Fruit fly (Drosophila melanogaster) whole organism, embryonic: Measurements from ENCODE around the gene CG3040.

Source experiments
- B-H2 ChIP-seq: fragments of 200-800 bp; sonication (Bioruptor generic); optimal IDR thresholded peaks from 2 replicates; lab custom pipeline; 2018; ENCODE audit warnings: missing biosample characterization, mild to moderate bottlenecking, missing genetic modification characterization
- CG10147 ChIP-seq: fragments of 200-800 bp; sonication (Bioruptor generic); optimal IDR thresholded peaks from 2 replicates; lab custom pipeline; 2019; ENCODE audit warnings: missing biosample characterization, mild to moderate bottlenecking, missing genetic modification characterization, moderate library complexity
- CG10209 ChIP-seq: fragments of 200-800 bp; sonication (Bioruptor generic); optimal IDR thresholded peaks from 3 replicates; lab custom pipeline; 2017; ENCODE audit warnings: missing biosample characterization, mild to moderate bottlenecking, missing genetic modification characterization, missing genetic modification reagents
- CG11696 ChIP-seq: fragments of 200-800 bp; sonication (Bioruptor generic); IDR thresholded peaks from 2 replicates; pipeline ENCODE4 v1.3.6; 2022; ENCODE audit warnings: missing biosample characterization, missing genetic modification characterization
- CG12104 ChIP-seq: fragments of 200-800 bp; sonication (Bioruptor generic); optimal IDR thresholded peaks from 3 replicates; lab custom pipeline; 2016; ENCODE audit warnings: missing biosample characterization, missing genetic modification characterization
- CG15479 ChIP-seq: fragments of 200-800 bp; sonication (Bioruptor generic); optimal IDR thresholded peaks from 3 replicates; lab custom pipeline; 2019; ENCODE audit warnings: missing biosample characterization, mild to moderate bottlenecking, missing genetic modification characterization, moderate library complexity
- CG1603 ChIP-seq: fragments of 200-800 bp; sonication (Bioruptor generic); optimal IDR thresholded peaks from 2 replicates; lab custom pipeline; 2019; ENCODE audit warnings: missing biosample characterization, mild to moderate bottlenecking, missing genetic modification characterization, moderate library complexity
- CG17361 ChIP-seq: fragments of 200-800 bp; sonication (Bioruptor generic); IDR thresholded peaks from 3 replicates; pipeline ENCODE4 v1.3.6; 2022; ENCODE audit warnings: missing biosample characterization, missing genetic modification characterization
- CG17829 ChIP-seq: fragments of 200-800 bp; optimal IDR thresholded peaks from 2 replicates; lab custom pipeline; 2019; ENCODE audit warnings: missing biosample characterization, mild to moderate bottlenecking, missing genetic modification characterization, moderate library complexity
- CG2116 ChIP-seq: fragments of 200-800 bp; sonication (Bioruptor generic); optimal IDR thresholded peaks from 3 replicates; lab custom pipeline; 2018; ENCODE audit warnings: missing biosample characterization, mild to moderate bottlenecking, missing genetic modification characterization
- CG2678 ChIP-seq: fragments of 200-800 bp; sonication (Bioruptor generic); optimal IDR thresholded peaks from 3 replicates; lab custom pipeline; 2019; ENCODE audit warnings: missing biosample characterization, mild to moderate bottlenecking, missing genetic modification characterization, moderate library complexity
- CG2712 ChIP-seq: fragments of 200-800 bp; optimal IDR thresholded peaks from 3 replicates; lab custom pipeline; 2019; ENCODE audit warnings: missing biosample characterization, mild to moderate bottlenecking, missing genetic modification characterization, moderate library complexity
- CG3163 ChIP-seq: fragments of 200-800 bp; sonication (Bioruptor generic); optimal IDR thresholded peaks from 3 replicates; lab custom pipeline; 2016; ENCODE audit warnings: missing biosample characterization, missing genetic modification characterization
- CG32767 ChIP-seq: fragments of 200-800 bp; sonication (Bioruptor generic); IDR thresholded peaks from 2 replicates; pipeline ENCODE4 v1.3.6; 2022; ENCODE audit warnings: missing biosample characterization, missing genetic modification characterization
- CG33213 ChIP-seq: fragments of 200-800 bp; sonication (Bioruptor generic); optimal IDR thresholded peaks from 3 replicates; lab custom pipeline; 2016; ENCODE audit warnings: missing biosample characterization, missing genetic modification characterization
- CG33557 ChIP-seq: fragments of 200-800 bp; sonication (Bioruptor generic); optimal IDR thresholded peaks from 2 replicates; lab custom pipeline; 2019; ENCODE audit warnings: missing biosample characterization, mild to moderate bottlenecking, missing genetic modification characterization, moderate library complexity
- CG4707 ChIP-seq: fragments of 200-800 bp; sonication (Bioruptor generic); optimal IDR thresholded peaks from 2 replicates; lab custom pipeline; 2018; ENCODE audit warnings: missing biosample characterization, mild to moderate bottlenecking, missing genetic modification characterization, moderate library complexity
- CG4820 ChIP-seq: fragments of 200-800 bp; sonication (Bioruptor generic); optimal IDR thresholded peaks from 3 replicates; lab custom pipeline; 2016; ENCODE audit warnings: missing biosample characterization, missing genetic modification characterization
- CG6272 ChIP-seq: fragments of 200-800 bp; sonication (Bioruptor generic); IDR thresholded peaks from 2 replicates; pipeline ENCODE4 v1.3.6; 2022; ENCODE audit warnings: missing biosample characterization, missing genetic modification characterization
- CG6683 ChIP-seq: fragments of 200-800 bp; sonication (Bioruptor generic); optimal IDR thresholded peaks from 2 replicates; lab custom pipeline; 2017; ENCODE audit warnings: missing biosample characterization, mild to moderate bottlenecking, missing genetic modification characterization, missing genetic modification reagents
- CG7357 ChIP-seq: fragments of 200-800 bp; sonication (Bioruptor generic); IDR thresholded peaks from 3 replicates; pipeline ENCODE4 v1.3.6; 2022; ENCODE audit warnings: missing biosample characterization, missing genetic modification characterization
- CG7963 ChIP-seq: fragments of 200-800 bp; sonication (Bioruptor generic); IDR thresholded peaks from 3 replicates; pipeline ENCODE4 v1.3.6; 2022; ENCODE audit warnings: missing biosample characterization, missing genetic modification characterization; ENCODE audit not compliant: partially characterized antibody
- CG9817 ChIP-seq: fragments of 200-800 bp; sonication (Bioruptor generic); optimal IDR thresholded peaks from 2 replicates; lab custom pipeline; 2018; ENCODE audit warnings: missing biosample characterization, mild to moderate bottlenecking, missing genetic modification characterization, moderate library complexity
- CG9932 ChIP-seq: fragments of 200-800 bp; sonication (Bioruptor generic); IDR thresholded peaks from 2 replicates; pipeline ENCODE4 v1.3.6; 2022; ENCODE audit warnings: missing biosample characterization, missing genetic modification characterization
- D19A ChIP-seq: fragments of 200-800 bp; optimal IDR thresholded peaks from 3 replicates; lab custom pipeline; 2019; ENCODE audit warnings: missing biosample characterization, mild to moderate bottlenecking, missing genetic modification characterization, moderate library complexity
- Deaf1 ChIP-seq: fragments of 200-800 bp; optimal IDR thresholded peaks from 3 replicates; lab custom pipeline; 2019; ENCODE audit warnings: missing biosample characterization, mild to moderate bottlenecking, missing genetic modification characterization, moderate library complexity
- HHEX ChIP-seq: fragments of 200-800 bp; sonication (Bioruptor generic); optimal IDR thresholded peaks from 3 replicates; lab custom pipeline; 2017; ENCODE audit warnings: missing biosample characterization, mild to moderate bottlenecking, missing genetic modification characterization, missing genetic modification reagents
- Lhr ChIP-seq: fragments of 200-800 bp; sonication (Bioruptor generic); optimal IDR thresholded peaks from 3 replicates; lab custom pipeline; 2017; ENCODE audit warnings: mild to moderate bottlenecking, missing biosample characterization, missing genetic modification reagents, missing genetic modification characterization
- Myb ChIP-seq: fragments of 200-800 bp; sonication (Bioruptor generic); optimal IDR thresholded peaks from 2 replicates; lab custom pipeline; 2016; ENCODE audit warnings: missing biosample characterization, missing genetic modification characterization
- Ravus ChIP-seq: fragments of 200-800 bp; sonication (Bioruptor generic); IDR thresholded peaks from 2 replicates; pipeline ENCODE4 v1.3.6; 2022; ENCODE audit warnings: missing biosample characterization, missing genetic modification characterization
- Side ChIP-seq: fragments of 200-800 bp; sonication (Bioruptor generic); optimal IDR thresholded peaks from 2 replicates; lab custom pipeline; 2016; ENCODE audit warnings: missing biosample characterization, missing genetic modification characterization
- TFAM ChIP-seq: fragments of 200-800 bp; sonication (Bioruptor generic); optimal IDR thresholded peaks from 2 replicates; lab custom pipeline; 2017; ENCODE audit warnings: missing biosample characterization, missing genetic modification characterization, inconsistent platforms
- aop ChIP-seq: fragments of 200-800 bp; sonication (Bioruptor generic); IDR thresholded peaks from 2 replicates; pipeline ENCODE4 v1.3.6; 2022; ENCODE audit warnings: missing biosample characterization, missing genetic modification characterization
- dpn ChIP-seq, 2 experiments: fragments of 200-800 bp; sonication (Bioruptor generic); optimal IDR thresholded peaks; 3 replicates each; lab custom pipeline; 2016; ENCODE audit warnings: missing biosample characterization in 2 of 2, missing genetic modification characterization in 2 of 2
- fd64A ChIP-seq: fragments of 200-800 bp; sonication (Bioruptor generic); optimal IDR thresholded peaks from 3 replicates; lab custom pipeline; 2018; ENCODE audit warnings: missing biosample characterization, mild to moderate bottlenecking, missing genetic modification characterization
- fd96Cb ChIP-seq: fragments of 200-800 bp; sonication (Bioruptor generic); optimal IDR thresholded peaks from 2 replicates; lab custom pipeline; 2018; ENCODE audit warnings: missing biosample characterization, mild to moderate bottlenecking, missing genetic modification characterization, moderate library complexity
- grau ChIP-seq: fragments of 200-800 bp; optimal IDR thresholded peaks from 3 replicates; lab custom pipeline; 2019; ENCODE audit warnings: missing biosample characterization, mild to moderate bottlenecking, missing genetic modification characterization, moderate library complexity
- jigr1 ChIP-seq: fragments of 200-800 bp; sonication (Bioruptor generic); IDR thresholded peaks from 3 replicates; pipeline ENCODE4 v1.3.6; 2022; ENCODE audit warnings: missing biosample characterization, missing genetic modification characterization
- lov ChIP-seq, 2 experiments: fragments of 200-800 bp in 1 of 2; fragments of >200 bp in 1 of 2; sonication (Bioruptor generic) in 1 of 2; IDR thresholded peaks in 1 of 2; optimal IDR thresholded peaks in 1 of 2; 2 replicates in 1 of 2; 3 replicates in 1 of 2; pipeline versions ENCODE4 v1.3.6 to Lab custom; 2017 to 2022; ENCODE audit warnings: missing biosample characterization in 1 of 2, missing genetic modification characterization in 1 of 2
- nerfin-2 ChIP-seq: fragments of 200-800 bp; sonication (Bioruptor generic); IDR thresholded peaks from 2 replicates; pipeline ENCODE4 v1.3.6; 2022; ENCODE audit warnings: missing biosample characterization, missing genetic modification characterization; ENCODE audit not compliant: partially characterized antibody
- pros ChIP-seq: fragments of 200-800 bp; sonication (Bioruptor generic); optimal IDR thresholded peaks from 3 replicates; lab custom pipeline; 2019; ENCODE audit warnings: missing biosample characterization, mild to moderate bottlenecking, missing genetic modification characterization, moderate library complexity
- rib ChIP-seq: fragments of 200-800 bp; sonication (Bioruptor generic); IDR thresholded peaks from 2 replicates; pipeline ENCODE4 v1.3.6; 2022; ENCODE audit warnings: missing biosample characterization, missing genetic modification characterization
- sd ChIP-seq: fragments of 200-800 bp; sonication (Bioruptor generic); optimal IDR thresholded peaks from 3 replicates; lab custom pipeline; 2018; ENCODE audit warnings: missing biosample characterization, mild to moderate bottlenecking, missing genetic modification characterization, moderate library complexity
- so ChIP-seq: fragments of 200-800 bp; sonication (Bioruptor generic); IDR thresholded peaks from 3 replicates; pipeline ENCODE4 v1.3.6; 2022; ENCODE audit warnings: missing biosample characterization, missing genetic modification characterization
- sqz ChIP-seq: fragments of 200-800 bp; sonication (Bioruptor generic); optimal IDR thresholded peaks from 3 replicates; lab custom pipeline; 2018; ENCODE audit warnings: missing biosample characterization, mild to moderate bottlenecking, missing genetic modification characterization
- sr ChIP-seq: fragments of 200-800 bp; sonication (Bioruptor generic); IDR thresholded peaks from 3 replicates; pipeline ENCODE4 v1.3.6; 2022; ENCODE audit warnings: missing biosample characterization, missing genetic modification characterization
- tin ChIP-seq: fragments of 200-800 bp; sonication (Bioruptor generic); optimal IDR thresholded peaks from 3 replicates; lab custom pipeline; 2016; ENCODE audit warnings: missing biosample characterization, missing genetic modification characterization
- tll ChIP-seq, 2 experiments: fragments of 200-800 bp in 1 of 2; fragments of >200 bp in 1 of 2; sonication (Bioruptor generic) in 1 of 2; optimal IDR thresholded peaks; 2 replicates each; lab custom pipeline; 2017 to 2019; ENCODE audit warnings: missing biosample characterization in 2 of 2, missing genetic modification characterization in 2 of 2, mild to moderate bottlenecking in 1 of 2, moderate library complexity in 1 of 2
- unc-4 ChIP-seq: fragments of 200-800 bp; sonication (Bioruptor generic); IDR thresholded peaks from 2 replicates; pipeline ENCODE4 v1.3.6; 2022; ENCODE audit warnings: missing biosample characterization, missing genetic modification characterization; ENCODE audit not compliant: partially characterized antibody

CG3040 gene

DNA sequence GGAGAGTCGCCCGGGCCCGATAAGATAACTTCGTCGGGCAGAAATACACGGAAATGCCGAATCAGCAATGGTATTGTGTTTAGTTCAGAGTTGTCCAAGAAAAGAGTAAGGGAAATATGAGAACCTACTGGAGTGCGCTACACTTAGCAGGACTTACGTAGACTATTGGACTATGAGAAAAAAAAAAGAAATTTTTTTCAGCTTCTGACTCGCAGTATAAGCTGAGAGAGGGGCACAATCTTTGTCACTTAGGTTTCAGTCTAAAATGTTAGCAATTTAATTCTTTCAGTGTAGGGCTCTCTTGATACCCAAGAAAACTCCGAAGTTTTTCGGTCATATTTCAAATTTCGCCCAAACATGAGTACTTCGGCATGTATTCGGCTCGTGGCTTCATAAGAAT is 20.6 kb upstream of the CG3040 start (continued):
- TF ChIP-seq CG12104 (GFP tag; lab: Kevin White, UChicago) (peak; percentile 35), tll (GFP tag; optimal IDR thresholded peaks at IDR 0.05; lab: Kevin White, UChicago) (no peak), D19A (tag; lab: Kevin White, UChicago) (peak; percentile 25), fd64A (GFP tag; lab: Kevin White, UChicago) (no peak), Ravus (GFP tag; lab: Robert Waterston, UW) (peak; percentile 52), CG33557 (GFP tag; lab: Kevin White, UChicago) (no peak), so (peak; percentile 77; the same call in 2 of the 3 replicates), CG2712 (peak; percentile 55), sqz (GFP tag; lab: Kevin White, UChicago) (peak; percentile 4), CG9817 (tag; lab: Kevin White, UChicago) (peak; percentile 65), TFAM (no peak), CG9932 (GFP tag; lab: Robert Waterston, UW) (peak; percentile 77), nerfin-2 (no peak), sr (peak; percentile 51; the same call in 1 of the 3 replicates), B-H2 (no peak), unc-4 (no peak), Deaf1 (tag; lab: Kevin White, UChicago) (no peak), fd96Cb (tag; lab: Kevin White, UChicago) (peak; percentile 65), CG2678 (peak; percentile 82), jigr1 (GFP tag; lab: Robert Waterston, UW) (peak; percentile 44; the same call in 1 of the 3 replicates), CG7963 (no peak), CG10209 (GFP tag; lab: Kevin White, UChicago) (peak; percentile 70), CG6272 (peak; percentile 64), CG4707 (GFP tag; lab: Kevin White, UChicago) (no peak), CG4820 (GFP tag; lab: Kevin White, UChicago) (peak; percentile 63), pros (GFP tag; lab: Kevin White, UChicago) (no peak), CG11696 (GFP tag; lab: Robert Waterston, UW) (peak; percentile 57; the same call in 1 of the 2 replicates), CG1603 (peak; percentile 48), CG7357 (GFP tag; lab: Robert Waterston, UW) (peak; percentile 63; the same call in 1 of the 3 replicates), dpn (GFP tag; optimal IDR thresholded peaks at IDR 0.05; lab: Kevin White, UChicago) (peak; percentile 70 to 73), CG15479 (GFP tag; lab: Kevin White, UChicago) (no peak), lov (optimal IDR thresholded peaks at IDR 0.05; lab: Kevin White, UChicago) (no peak), lov (GFP tag; IDR thresholded peaks at IDR 0.05; lab: Robert Waterston, UW) (0 out of 3 replicates have a peak, but pooled peaks have one; percentile 32), CG3163 (peak; percentile 52), CG17829 (tag; lab: Kevin White, UChicago) (no peak), rib (GFP tag; lab: Robert Waterston, UW) (peak; percentile 66; the same call in 1 of the 2 replicates), grau (tag; lab: Kevin White, UChicago) (peak; percentile 49), CG17361 (GFP tag; lab: Robert Waterston, UW) (peak; percentile 75), tin (GFP tag; lab: Kevin White, UChicago) (peak; percentile 55), CG33213 (peak; percentile 55), Lhr (peak; percentile 0), CG32767 (GFP tag; lab: Robert Waterston, UW) (peak; percentile 55; the same call in 1 of the 2 replicates), CG6683 (GFP tag; lab: Kevin White, UChicago) (peak; percentile 8), CG2116 (peak; percentile 13), Myb (GFP tag; lab: Kevin White, UChicago) (peak; percentile 56), Side (GFP tag; lab: Kevin White, UChicago) (peak; percentile 65), CG10147 (peak; percentile 42), aop (GFP tag; lab: Robert Waterston, UW) (no peak), HHEX (GFP tag; lab: Kevin White, UChicago) (peak; percentile 49), sd (peak; percentile 39)
